Fruit fly (Drosophila melanogaster) whole organism, adult: ENCODE measurements around the gene Nepl3.

Experiments
- CG11617 ChIP-seq: fragments of 200-800 bp; sonication (Bioruptor generic); optimal IDR thresholded peaks from 2 replicates; lab custom pipeline; 2017; ENCODE audit warnings: mild to moderate bottlenecking, missing biosample characterization, missing genetic modification reagents, missing genetic modification characterization
- CG12768 ChIP-seq: fragments of 200-800 bp; sonication (Bioruptor generic); optimal IDR thresholded peaks from 2 replicates; lab custom pipeline; 2017; ENCODE audit warnings: missing biosample characterization, missing genetic modification characterization, mild to moderate bottlenecking, moderate library complexity, missing genetic modification reagents
- CG5204 ChIP-seq: fragments of 200-800 bp; sonication (Bioruptor generic); optimal IDR thresholded peaks from 2 replicates; lab custom pipeline; 2016; ENCODE audit warnings: missing biosample characterization, missing genetic modification characterization
- CG7045 ChIP-seq: fragments of 200-800 bp; sonication (Bioruptor generic); optimal IDR thresholded peaks from 2 replicates; lab custom pipeline; 2017; ENCODE audit warnings: missing biosample characterization, mild to moderate bottlenecking, missing genetic modification characterization
- cic ChIP-seq: fragments of 200-800 bp; sonication (Bioruptor generic); optimal IDR thresholded peaks from 2 replicates; lab custom pipeline; 2017; ENCODE audit warnings: missing biosample characterization, mild to moderate bottlenecking, missing genetic modification characterization, moderate library complexity
- ovo ChIP-seq: fragments of 200-800 bp; sonication (Bioruptor generic); optimal IDR thresholded peaks from 2 replicates; lab custom pipeline; 2016; ENCODE audit warnings: missing biosample characterization, missing genetic modification characterization
- pad ChIP-seq: fragments of 200-800 bp; sonication (Bioruptor generic); optimal IDR thresholded peaks from 3 replicates; lab custom pipeline; 2017; ENCODE audit warnings: missing biosample characterization, missing genetic modification characterization, mild to moderate bottlenecking, moderate library complexity, missing genetic modification reagents
- tj ChIP-seq: fragments of 200-800 bp; sonication (Bioruptor generic); optimal IDR thresholded peaks from 3 replicates; lab custom pipeline; 2017; ENCODE audit warnings: missing biosample characterization, mild to moderate bottlenecking, missing genetic modification characterization, moderate library complexity

DNA sequence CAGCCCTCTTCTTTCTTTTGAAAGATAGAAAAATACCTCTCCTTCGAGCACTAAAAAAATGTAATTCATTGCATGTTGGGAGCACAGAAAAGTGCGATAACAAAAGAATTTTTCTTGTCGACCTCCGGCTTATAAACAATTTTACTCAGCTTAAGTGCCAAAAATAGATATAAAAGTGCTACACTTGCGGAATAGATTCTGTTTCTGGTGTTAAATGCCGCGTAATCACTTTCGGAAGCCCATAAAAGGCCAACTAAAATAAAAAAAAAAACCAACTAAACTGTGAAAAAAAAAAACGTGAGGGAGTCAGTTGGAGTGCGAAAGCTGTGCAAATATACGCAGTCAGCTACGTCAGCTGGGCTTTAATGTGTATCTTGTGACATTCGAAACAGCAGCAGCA lies 31.6 kb upstream of the Nepl3 start:
- TF ChIP-seq cic (GFP tag; lab: Kevin White, UChicago) (no peak), CG12768 (GFP tag; lab: Kevin White, UChicago) (no peak), pad (GFP tag; lab: Kevin White, UChicago) (no peak), CG7045 (no peak), CG5204 (GFP tag; lab: Kevin White, UChicago) (no peak), CG11617 (no peak), ovo (GFP tag; lab: Kevin White, UChicago) (no peak), tj (peak; percentile 94)
